Fruit fly (Drosophila melanogaster) whole organism, embryonic: Measurements from ENCODE around the gene RfC4.

Source experiments
- Antp ChIP-seq: fragments of 200-800 bp; sonication (Bioruptor generic); optimal IDR thresholded peaks from 3 replicates; lab custom pipeline; 2016; ENCODE audit warnings: missing biosample characterization, missing genetic modification characterization
- CG10366 ChIP-seq: fragments of 200-800 bp; sonication (Bioruptor generic); IDR thresholded peaks from 2 replicates; pipeline ENCODE4 v1.3.6; 2022; ENCODE audit warnings: missing biosample characterization, missing genetic modification characterization
- CG10462 ChIP-seq: fragments of 200-800 bp; sonication (Bioruptor generic); optimal IDR thresholded peaks from 2 replicates; lab custom pipeline; 2016; ENCODE audit warnings: missing biosample characterization, missing genetic modification characterization
- CG10543 ChIP-seq: fragments of 200-800 bp; sonication (Bioruptor generic); optimal IDR thresholded peaks from 3 replicates; lab custom pipeline; 2017; ENCODE audit warnings: missing biosample characterization, mild to moderate bottlenecking, missing genetic modification characterization, moderate library complexity
- CG11093 ChIP-seq: fragments of 200-800 bp; sonication (Bioruptor generic); IDR thresholded peaks from 3 replicates; pipeline ENCODE4 v1.3.6; 2022; ENCODE audit warnings: missing biosample characterization, missing genetic modification characterization
- CG11560 ChIP-seq: fragments of 200-800 bp; sonication (Bioruptor generic); IDR thresholded peaks from 3 replicates; pipeline ENCODE4 v1.3.6; 2022; ENCODE audit warnings: missing biosample characterization, missing genetic modification characterization
- CG11695 ChIP-seq: fragments of 200-800 bp; sonication (Bioruptor generic); IDR thresholded peaks from 3 replicates; pipeline ENCODE4 v1.3.6; 2022; ENCODE audit warnings: missing biosample characterization, missing genetic modification characterization
- CG12659 ChIP-seq: fragments of 200-800 bp; sonication (Bioruptor generic); optimal IDR thresholded peaks from 3 replicates; lab custom pipeline; 2017; ENCODE audit warnings: mild to moderate bottlenecking, missing biosample characterization, missing genetic modification reagents, missing genetic modification characterization
- CG12744 ChIP-seq: fragments of 200-800 bp; sonication (Bioruptor generic); optimal IDR thresholded peaks from 2 replicates; lab custom pipeline; 2016; ENCODE audit warnings: missing biosample characterization, missing genetic modification characterization
- CG14050 ChIP-seq: fragments of 200-800 bp; sonication (Bioruptor generic); IDR thresholded peaks from 3 replicates; pipeline ENCODE4 v1.3.6; 2022; ENCODE audit warnings: missing biosample characterization, missing genetic modification characterization
- CG16863 ChIP-seq: fragments of 200-800 bp; sonication (Bioruptor generic); optimal IDR thresholded peaks from 3 replicates; lab custom pipeline; 2016; ENCODE audit warnings: missing biosample characterization, missing genetic modification characterization
- CG17612 ChIP-seq: fragments of 200-800 bp; sonication (Bioruptor generic); IDR thresholded peaks from 2 replicates; pipeline ENCODE4 v1.3.6; 2022; ENCODE audit warnings: missing biosample characterization, missing genetic modification characterization
- CG30403 ChIP-seq: fragments of 200-800 bp; sonication (Bioruptor generic); optimal IDR thresholded peaks from 3 replicates; lab custom pipeline; 2016; ENCODE audit warnings: missing biosample characterization, missing genetic modification characterization
- CG30431 ChIP-seq: fragments of 200-800 bp; sonication (Bioruptor generic); optimal IDR thresholded peaks from 2 replicates; lab custom pipeline; 2017; ENCODE audit warnings: missing biosample characterization, missing genetic modification characterization
- CG31365 ChIP-seq: fragments of 200-800 bp; sonication (Bioruptor generic); optimal IDR thresholded peaks from 2 replicates; lab custom pipeline; 2018; ENCODE audit warnings: missing biosample characterization, mild to moderate bottlenecking, missing genetic modification characterization
- CG6654 ChIP-seq: fragments of 200-800 bp; sonication (Bioruptor generic); optimal IDR thresholded peaks from 2 replicates; lab custom pipeline; 2017; ENCODE audit warnings: missing biosample characterization, mild to moderate bottlenecking, missing genetic modification characterization
- CG7357 ChIP-seq: fragments of 200-800 bp; sonication (Bioruptor generic); IDR thresholded peaks from 3 replicates; pipeline ENCODE4 v1.3.6; 2022; ENCODE audit warnings: missing biosample characterization, missing genetic modification characterization
- CHES-1-like ChIP-seq: fragments of 200-800 bp; sonication (Bioruptor generic); optimal IDR thresholded peaks from 2 replicates; lab custom pipeline; 2016; ENCODE audit warnings: missing biosample characterization, missing genetic modification characterization
- Dip3 ChIP-seq: fragments of 200-800 bp; sonication (Bioruptor generic); optimal IDR thresholded peaks from 3 replicates; lab custom pipeline; 2016; ENCODE audit warnings: missing biosample characterization, missing genetic modification characterization
- Dref ChIP-seq: fragments of 200-800 bp; sonication (Bioruptor generic); IDR thresholded peaks from 2 replicates; pipeline ENCODE4 v1.3.6; 2022; ENCODE audit warnings: missing biosample characterization, missing genetic modification characterization
- Elba2 ChIP-seq: fragments of 200-800 bp; sonication (Bioruptor generic); optimal IDR thresholded peaks from 3 replicates; lab custom pipeline; 2016; ENCODE audit warnings: missing biosample characterization, missing genetic modification characterization
- Fer2 ChIP-seq: fragments of 200-800 bp; sonication (Bioruptor generic); optimal IDR thresholded peaks from 2 replicates; lab custom pipeline; 2018; ENCODE audit warnings: missing biosample characterization, mild to moderate bottlenecking, missing genetic modification characterization, moderate library complexity
- H15 ChIP-seq: fragments of 200-800 bp; sonication (Bioruptor generic); IDR thresholded peaks from 3 replicates; pipeline ENCODE4 v1.3.6; 2022; ENCODE audit warnings: missing biosample characterization, missing genetic modification characterization
- NC2β ChIP-seq: fragments of 200-800 bp; sonication (Bioruptor generic); optimal IDR thresholded peaks from 2 replicates; lab custom pipeline; 2016; ENCODE audit warnings: missing biosample characterization, missing genetic modification characterization
- NFAT ChIP-seq: fragments of 200-800 bp; sonication (Bioruptor generic); IDR thresholded peaks from 2 replicates; pipeline ENCODE4 v1.3.6; 2022; ENCODE audit warnings: missing biosample characterization, missing genetic modification characterization
- Ptx1 ChIP-seq: fragments of 200-800 bp; sonication (Bioruptor generic); IDR thresholded peaks from 2 replicates; pipeline ENCODE4 v1.3.6; 2022; ENCODE audit warnings: missing biosample characterization, missing genetic modification characterization
- Sry-β ChIP-seq: fragments of 200-800 bp; sonication (Bioruptor generic); optimal IDR thresholded peaks from 2 replicates; lab custom pipeline; 2018; ENCODE audit warnings: missing biosample characterization, mild to moderate bottlenecking, missing genetic modification characterization, moderate library complexity
- YL-1 ChIP-seq: fragments of 200-800 bp; sonication (Bioruptor generic); optimal IDR thresholded peaks from 3 replicates; lab custom pipeline; 2017; ENCODE audit warnings: missing biosample characterization, mild to moderate bottlenecking, missing genetic modification characterization
- ac ChIP-seq: fragments of 200-800 bp; sonication (Bioruptor generic); optimal IDR thresholded peaks from 3 replicates; lab custom pipeline; 2017; ENCODE audit warnings: missing biosample characterization, mild to moderate bottlenecking, missing genetic modification characterization
- bab2 ChIP-seq: fragments of 200-800 bp; sonication (Bioruptor generic); optimal IDR thresholded peaks from 2 replicates; lab custom pipeline; 2016; ENCODE audit warnings: missing biosample characterization, missing genetic modification characterization
- bigmax ChIP-seq: fragments of 200-800 bp; sonication (Bioruptor generic); optimal IDR thresholded peaks from 2 replicates; lab custom pipeline; 2018; ENCODE audit warnings: missing biosample characterization, mild to moderate bottlenecking, missing genetic modification characterization
- chn ChIP-seq: fragments of 200-800 bp; sonication (Bioruptor generic); optimal IDR thresholded peaks from 2 replicates; lab custom pipeline; 2016; ENCODE audit warnings: missing biosample characterization, missing genetic modification characterization
- gce ChIP-seq: fragments of 200-800 bp; sonication (Bioruptor generic); IDR thresholded peaks from 3 replicates; pipeline ENCODE4 v1.3.6; 2022; ENCODE audit warnings: missing biosample characterization, missing genetic modification characterization
- gsb ChIP-seq: fragments of 200-800 bp; sonication (Bioruptor generic); IDR thresholded peaks from 2 replicates; pipeline ENCODE4 v1.3.6; 2022; ENCODE audit warnings: missing biosample characterization, missing genetic modification characterization
- gt ChIP-seq: fragments of 200-800 bp; sonication (Bioruptor generic); IDR thresholded peaks from 2 replicates; pipeline ENCODE4 v1.3.6; 2022; ENCODE audit warnings: missing biosample characterization, missing genetic modification characterization
- ham ChIP-seq: fragments of 200-800 bp; sonication (Bioruptor generic); IDR thresholded peaks from 2 replicates; pipeline ENCODE4 v1.3.6; 2022; ENCODE audit warnings: missing biosample characterization, missing genetic modification characterization
- maf-S ChIP-seq: fragments of 200-800 bp; sonication (Bioruptor generic); optimal IDR thresholded peaks from 2 replicates; lab custom pipeline; 2016; ENCODE audit warnings: missing biosample characterization, missing genetic modification characterization
- nau ChIP-seq: fragments of 200-800 bp; sonication (Bioruptor generic); optimal IDR thresholded peaks from 3 replicates; lab custom pipeline; 2017; ENCODE audit warnings: missing biosample characterization, mild to moderate bottlenecking, missing genetic modification characterization, missing genetic modification reagents
- org-1 ChIP-seq: fragments of 200-800 bp; sonication (Bioruptor generic); optimal IDR thresholded peaks from 2 replicates; lab custom pipeline; 2017; ENCODE audit warnings: missing biosample characterization, missing genetic modification characterization
- ranshi ChIP-seq: fragments of 200-800 bp; sonication (Bioruptor generic); IDR thresholded peaks from 2 replicates; pipeline ENCODE4 v1.3.6; 2022; ENCODE audit warnings: missing biosample characterization, missing genetic modification characterization
- repo ChIP-seq: fragments of 200-800 bp; sonication (Bioruptor generic); optimal IDR thresholded peaks from 2 replicates; lab custom pipeline; 2016; ENCODE audit warnings: missing biosample characterization, missing genetic modification characterization
- sc ChIP-seq, 3 experiments: fragments of >200 bp in 2 of 3; fragments of 200-800 bp in 1 of 3; sonication (Bioruptor generic) in 1 of 3; optimal IDR thresholded peaks; 2 replicates in 2 of 3; 3 replicates in 1 of 3; lab custom pipeline; 2017; ENCODE audit warnings: mild to moderate bottlenecking in 1 of 3, missing biosample characterization in 1 of 3, missing genetic modification characterization in 1 of 3, missing genetic modification reagents in 1 of 3
- sens ChIP-seq: fragments of 200-800 bp; sonication (Bioruptor generic); peaks from one replicate; lab custom pipeline; 2016; ENCODE audit warnings: missing biosample characterization, missing genetic modification characterization
- shn ChIP-seq: fragments of 200-800 bp; sonication (Bioruptor generic); optimal IDR thresholded peaks from 3 replicates; lab custom pipeline; 2016; ENCODE audit warnings: missing biosample characterization, missing genetic modification characterization
- slou ChIP-seq: fragments of 200-800 bp; sonication (Bioruptor generic); optimal IDR thresholded peaks from 3 replicates; lab custom pipeline; 2016; ENCODE audit warnings: missing biosample characterization, missing genetic modification characterization
- sna ChIP-seq: fragments of 200-800 bp; sonication (Bioruptor generic); IDR thresholded peaks from 2 replicates; pipeline ENCODE4 v1.3.6; 2022; ENCODE audit warnings: missing biosample characterization, missing genetic modification characterization; ENCODE audit not compliant: partially characterized antibody
- tio ChIP-seq: fragments of 200-800 bp; sonication (Bioruptor generic); optimal IDR thresholded peaks from 2 replicates; lab custom pipeline; 2017; ENCODE audit warnings: missing biosample characterization, missing genetic modification characterization, inconsistent platforms
- tna ChIP-seq: fragments of 200-800 bp; sonication (Bioruptor generic); IDR thresholded peaks from 2 replicates; pipeline ENCODE4 v1.3.6; 2022; ENCODE audit warnings: missing biosample characterization, missing genetic modification characterization; ENCODE audit not compliant: partially characterized antibody
- tup ChIP-seq: fragments of 200-800 bp; sonication (Bioruptor generic); optimal IDR thresholded peaks from 2 replicates; lab custom pipeline; 2016; ENCODE audit warnings: missing biosample characterization, mild to moderate bottlenecking, missing genetic modification characterization, moderate library complexity
- usp ChIP-seq: fragments of >200 bp; optimal IDR thresholded peaks from 2 replicates; lab custom pipeline; 2017; ENCODE audit warnings: missing biosample characterization, missing genetic modification characterization
- zf30C ChIP-seq: fragments of 200-800 bp; sonication (Bioruptor generic); optimal IDR thresholded peaks from 3 replicates; lab custom pipeline; 2018; ENCODE audit warnings: missing biosample characterization, mild to moderate bottlenecking, missing genetic modification characterization

RfC4 gene

dm6 chr3L:4102496-4103257, 33.2 kb downstream of the RfC4 start, which contains the start of gene CG14995 (continued):
- TF ChIP-seq ac (GFP tag; lab: Kevin White, UChicago): no peak
- no peak for TF ChIP-seq CG14050
- no peak for TF ChIP-seq bab2
- no peak for TF ChIP-seq CG10462 (GFP tag; lab: Kevin White, UChicago)
- 0 out of 2 replicates have a peak, but pooled peaks have one; percentile 15 for TF ChIP-seq sna (GFP tag; lab: Robert Waterston, UW)
- TF ChIP-seq Dref (GFP tag; lab: Robert Waterston, UW): peak; percentile 78
- no peak for TF ChIP-seq CG30431 (GFP tag; lab: Kevin White, UChicago)
- TF ChIP-seq ranshi (GFP tag; lab: Robert Waterston, UW): no peak
- TF ChIP-seq chn: no peak
- TF ChIP-seq ham (GFP tag; lab: Robert Waterston, UW): no peak
- peak; percentile 84 for TF ChIP-seq Elba2 (GFP tag; lab: Kevin White, UChicago)
- no peak for TF ChIP-seq repo (GFP tag; lab: Kevin White, UChicago)
- no peak for TF ChIP-seq bigmax
- no peak for TF ChIP-seq org-1 (GFP tag; lab: Kevin White, UChicago)
- TF ChIP-seq CG30403 (GFP tag; lab: Kevin White, UChicago): no peak
- no peak for TF ChIP-seq CG11093 (GFP tag; lab: Robert Waterston, UW)
- peak; percentile 62 for TF ChIP-seq CG10543
- TF ChIP-seq Dip3: no peak
- peak; percentile 93 for TF ChIP-seq sens
- no peak for TF ChIP-seq NC2β
- TF ChIP-seq Sry-β (GFP tag; lab: Kevin White, UChicago): no peak
- TF ChIP-seq shn (GFP tag; lab: Kevin White, UChicago): no peak
- no peak for TF ChIP-seq tup
- peak; percentile 42; the same call in 1 of the 2 replicates for TF ChIP-seq tna
- TF ChIP-seq CG17612: no peak
- TF ChIP-seq CG6654 (GFP tag; lab: Kevin White, UChicago): no peak
- no peak for TF ChIP-seq tio (GFP tag; lab: Kevin White, UChicago)
- TF ChIP-seq zf30C (GFP tag; lab: Kevin White, UChicago): no peak
- TF ChIP-seq sc (optimal IDR thresholded peaks at IDR 0.05; lab: Kevin White, UChicago): no peak
- no peak for TF ChIP-seq sc (GFP tag; optimal IDR thresholded peaks at IDR 0.05; lab: Kevin White, UChicago)
- no peak for TF ChIP-seq usp (GFP tag; lab: Kevin White, UChicago)
- no peak for TF ChIP-seq H15 (GFP tag; lab: Robert Waterston, UW)
- TF ChIP-seq maf-S: no peak
- TF ChIP-seq CG31365 (tag; lab: Kevin White, UChicago): peak; percentile 48
- TF ChIP-seq CHES-1-like (GFP tag; lab: Kevin White, UChicago): peak; percentile 25
- TF ChIP-seq Fer2: no peak
- TF ChIP-seq CG16863: no peak
- TF ChIP-seq YL-1: no peak
- no peak for TF ChIP-seq NFAT (GFP tag; lab: Robert Waterston, UW)
- TF ChIP-seq Ptx1 (GFP tag; lab: Robert Waterston, UW): no peak
- TF ChIP-seq CG11695 (GFP tag; lab: Robert Waterston, UW): peak; percentile 22; the same call in 1 of the 3 replicates
- no peak for TF ChIP-seq slou
- TF ChIP-seq Antp (GFP tag; lab: Kevin White, UChicago): no peak
- TF ChIP-seq CG12744 (GFP tag; lab: Kevin White, UChicago): no peak
- peak; percentile 11 for TF ChIP-seq CG12659 (GFP tag; lab: Kevin White, UChicago)
- no peak for TF ChIP-seq gt (GFP tag; lab: Robert Waterston, UW)
- no peak for TF ChIP-seq CG11560 (tag; lab: Robert Waterston, UW)
- TF ChIP-seq CG10366: no peak
- no peak for TF ChIP-seq gce
- TF ChIP-seq nau (GFP tag; lab: Kevin White, UChicago): peak; percentile 72
- TF ChIP-seq CG7357: no peak
- TF ChIP-seq gsb (GFP tag; lab: Robert Waterston, UW): no peak
